Worm (Caenorhabditis elegans) whole organism, mixed stage, embryonic: ENCODE measurements around the gene nhr-22.

ENCODE experiments used
- ceh-39 ChIP-seq: fragments of 150-350 bp; optimal IDR thresholded peaks from 2 replicates; lab custom pipeline; 2014; ENCODE audit warnings: missing biosample characterization, missing genetic modification characterization
- ceh-83 ChIP-seq: fragments of 200-800 bp; sonication (Bioruptor generic); optimal IDR thresholded peaks from 2 replicates; lab custom pipeline; 2018; ENCODE audit warnings: mild to moderate bottlenecking, missing genetic modification characterization, missing compliant biosample characterization
- drap-1 ChIP-seq: fragments of 200-800 bp; sonication (Bioruptor generic); optimal IDR thresholded peaks from 3 replicates; lab custom pipeline; 2018; ENCODE audit warnings: mild to moderate bottlenecking, missing genetic modification characterization, missing compliant biosample characterization
- elt-1 ChIP-seq: sonication (generic microtip); optimal IDR thresholded peaks from 2 replicates; lab custom pipeline; 2017; ENCODE audit warnings: missing genetic modification characterization, mild to moderate bottlenecking, missing compliant biosample characterization, antibody characterized with exemption, moderate library complexity, borderline replicate concordance; ENCODE audit not compliant: insufficient read depth
- elt-3 ChIP-seq: fragments of 150-350 bp; optimal IDR thresholded peaks from 2 replicates; lab custom pipeline; 2014; ENCODE audit warnings: missing biosample characterization, missing genetic modification characterization
- ham-2 ChIP-seq: fragments of 200-800 bp; sonication (Bioruptor generic); optimal IDR thresholded peaks from 2 replicates; lab custom pipeline; 2018; ENCODE audit warnings: mild to moderate bottlenecking, missing genetic modification characterization, missing compliant biosample characterization
- lin-13 ChIP-seq: fragments of 150-350 bp; optimal IDR thresholded peaks from 2 replicates; lab custom pipeline; 2014; ENCODE audit warnings: missing biosample characterization, missing genetic modification characterization
- nhr-237 ChIP-seq: fragments of 150-350 bp; optimal IDR thresholded peaks from 2 replicates; lab custom pipeline; 2014; ENCODE audit warnings: missing biosample characterization, missing genetic modification characterization
- nhr-28 ChIP-seq: fragments of 150-350 bp; optimal IDR thresholded peaks from 2 replicates; lab custom pipeline; 2014; ENCODE audit warnings: missing biosample characterization, missing genetic modification characterization
- pha-4 ChIP-seq: fragments of 150-350 bp; optimal IDR thresholded peaks from 2 replicates; lab custom pipeline; 2018; ENCODE audit warnings: missing biosample characterization, missing genetic modification reagents, missing genetic modification characterization
- snpc-4 ChIP-seq: fragments of 150-350 bp; optimal IDR thresholded peaks from 2 replicates; lab custom pipeline; 2014; ENCODE audit warnings: missing biosample characterization, missing genetic modification characterization
- unc-62 ChIP-seq: fragments of 150-350 bp; optimal IDR thresholded peaks from 2 replicates; lab custom pipeline; 2014; ENCODE audit warnings: missing biosample characterization, missing genetic modification reagents, missing genetic modification characterization
- zip-8 ChIP-seq: fragments of 150-350 bp; optimal IDR thresholded peaks from 2 replicates; lab custom pipeline; 2014; ENCODE audit warnings: missing biosample characterization, missing genetic modification characterization
- ztf-11 ChIP-seq: fragments of 150-350 bp; optimal IDR thresholded peaks from 2 replicates; lab custom pipeline; 2014; ENCODE audit warnings: missing biosample characterization, missing genetic modification characterization

DNA sequence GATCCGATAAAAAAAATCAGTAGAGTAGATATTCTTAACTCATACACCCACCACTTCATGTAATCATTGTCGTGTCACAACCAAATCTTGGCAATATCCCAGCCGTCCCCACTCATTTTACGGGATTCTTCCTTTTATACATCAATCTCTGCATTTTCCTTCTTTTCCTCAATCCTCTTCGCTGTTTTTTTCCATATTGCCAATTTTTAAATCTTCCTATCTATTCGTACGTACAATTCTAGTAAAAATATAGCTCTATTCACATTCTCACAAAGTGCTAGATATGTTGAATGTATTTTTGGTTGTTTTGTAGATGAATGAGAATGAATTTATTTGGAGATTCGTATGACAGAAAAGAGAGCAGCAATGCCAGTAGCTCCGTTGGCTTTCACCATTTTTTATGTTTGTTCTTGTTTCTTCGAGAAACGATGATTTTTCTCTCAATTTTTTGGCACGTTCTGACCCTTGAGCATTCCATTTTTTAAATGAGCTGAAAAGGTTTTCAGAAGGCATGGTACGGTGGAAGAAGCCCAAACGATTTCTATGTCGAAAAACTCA is 25.7 kb upstream of the nhr-22 start, which contains the start of gene T28D9.16:
- TF ChIP-seq nhr-237 (tag; lab: Kevin White, UChicago) (no peak), ztf-11 (no peak), ceh-83 (no peak), snpc-4 (tag; lab: Kevin White, UChicago) (no peak), pha-4 (no peak), unc-62 (GFP tag; lab: Kevin White, UChicago) (no peak), nhr-28 (tag; lab: Kevin White, UChicago) (no peak), ham-2 (GFP tag; lab: Kevin White, UChicago) (no peak), elt-1 (tag; lab: Kevin White, UChicago) (no peak), drap-1 (GFP tag; lab: Kevin White, UChicago) (no peak), lin-13 (tag; lab: Kevin White, UChicago) (no peak), ceh-39 (tag; lab: Kevin White, UChicago) (no peak), zip-8 (tag; lab: Kevin White, UChicago) (no peak), elt-3 (tag; lab: Kevin White, UChicago) (no peak)
